Fruit fly (Drosophila melanogaster): ENCODE results near the gene CG6454.

CG6454 gene

dm6 chr3R:24369268-24369667, 20.3 kb downstream of the CG6454 start, which contains the start of gene CG13614:
TSS of gene CG13614 (plus strand) at chr3R:24369568.
- no peak for TF ChIP-seq Snoo (tag; optimal IDR thresholded peaks at IDR 0.05)
- no peak for TF ChIP-seq D1 (tag; optimal IDR thresholded peaks at IDR 0.05)
- TF ChIP-seq CG8301 (tag; optimal IDR thresholded peaks at IDR 0.05), result no peak
- no peak for TF ChIP-seq gl (tag; optimal IDR thresholded peaks at IDR 0.05)
- no peak for TF ChIP-seq fd96Ca (GFP tag; IDR thresholded peaks at IDR 0.05)
- no peak for TF ChIP-seq CG34367 (tag; optimal IDR thresholded peaks at IDR 0.05)
- TF ChIP-seq CG9948 (tag; optimal IDR thresholded peaks at IDR 0.05), result no peak

- no peak for TF ChIP-seq Pif1B (GFP tag; optimal IDR thresholded peaks at IDR 0.05)
- TF ChIP-seq D1 (tag; optimal IDR thresholded peaks at IDR 0.05), result no peak
- no peak for TF ChIP-seq Pif1A (GFP tag; optimal IDR thresholded peaks at IDR 0.05)
- no peak for TF ChIP-seq CG10348 (GFP tag; IDR thresholded peaks at IDR 0.05)
- TF ChIP-seq CG9948 (tag; optimal IDR thresholded peaks at IDR 0.05), result no peak
- no peak for TF ChIP-seq fd96Ca (GFP tag; IDR thresholded peaks at IDR 0.05)
- TF ChIP-seq CG14655 (GFP tag; optimal IDR thresholded peaks at IDR 0.05), result no peak
These were observed 23.7 kb downstream of the CG6454 start, which contains the start of gene CG17782 for dm6 chr3R:24372662-24373061. TSS of gene CG17782 (minus strand) at chr3R:24372762.

- TF ChIP-seq CG32121 (GFP tag; IDR thresholded peaks at IDR 0.05) (no peak), D1 (tag; optimal IDR thresholded peaks at IDR 0.05) (no peak), CG8301 (tag; optimal IDR thresholded peaks at IDR 0.05) (no peak), CG4496 (GFP tag; IDR thresholded peaks at IDR 0.05) (no peak), CG34367 (tag; optimal IDR thresholded peaks at IDR 0.05) (no peak), CG9948 (tag; optimal IDR thresholded peaks at IDR 0.05) (no peak), Ets98B (GFP tag; IDR thresholded peaks at IDR 0.05) (no peak), rn (GFP tag; IDR thresholded peaks at IDR 0.05) (no peak), Pif1B (GFP tag; optimal IDR thresholded peaks at IDR 0.05) (no peak), CG17806 (tag; optimal IDR thresholded peaks at IDR 0.05) (no peak), CG13204 (GFP tag; optimal IDR thresholded peaks at IDR 0.05) (no peak), fd96Ca (GFP tag; IDR thresholded peaks at IDR 0.05) (no peak), EcR (GFP tag; optimal IDR thresholded peaks at IDR 0.05) (no peak), CG8159 (tag; optimal IDR thresholded peaks at IDR 0.05) (no peak), CG12605 (GFP tag; IDR thresholded peaks at IDR 0.05) (no peak), Pif1A (GFP tag; optimal IDR thresholded peaks at IDR 0.05) (no peak), CG15710 (tag; optimal IDR thresholded peaks at IDR 0.05) (no peak), CG14655 (GFP tag; optimal IDR thresholded peaks at IDR 0.05) (no peak), Snoo (tag; optimal IDR thresholded peaks at IDR 0.05) (no peak), gl (tag; optimal IDR thresholded peaks at IDR 0.05) (no peak)
These were observed 26.6 kb downstream of the CG6454 start, which contains the start of gene CG17781 for dm6 chr3R:24375561-24375960. TSS of gene CG17781 (minus strand) at chr3R:24375661.

- TF ChIP-seq CG10348 (GFP tag; IDR thresholded peaks at IDR 0.05) (no peak), CG8159 (tag; optimal IDR thresholded peaks at IDR 0.05) (no peak), Pif1B (GFP tag; optimal IDR thresholded peaks at IDR 0.05) (no peak), CG8301 (tag; optimal IDR thresholded peaks at IDR 0.05) (no peak), CG9948 (tag; optimal IDR thresholded peaks at IDR 0.05) (no peak), CG15710 (tag; optimal IDR thresholded peaks at IDR 0.05) (no peak), rn (GFP tag; IDR thresholded peaks at IDR 0.05) (no peak), CG34367 (tag; optimal IDR thresholded peaks at IDR 0.05) (no peak), Snoo (tag; optimal IDR thresholded peaks at IDR 0.05) (no peak)
These were observed 27.6 kb downstream of the CG6454 start, which contains the start of gene CG33342 for dm6 chr3R:24376565-24376964. TSS of gene CG33342 (plus strand) at chr3R:24376865.

- TF ChIP-seq EcR (GFP tag; optimal IDR thresholded peaks at IDR 0.05) (no peak), fd96Ca (GFP tag; IDR thresholded peaks at IDR 0.05) (no peak), D1 (tag; optimal IDR thresholded peaks at IDR 0.05) (no peak), CG9948 (tag; optimal IDR thresholded peaks at IDR 0.05) (no peak), CG34367 (tag; optimal IDR thresholded peaks at IDR 0.05) (no peak), CG10348 (GFP tag; IDR thresholded peaks at IDR 0.05) (no peak), CG8301 (tag; optimal IDR thresholded peaks at IDR 0.05) (no peak), CG15710 (tag; optimal IDR thresholded peaks at IDR 0.05) (no peak), Pif1A (GFP tag; optimal IDR thresholded peaks at IDR 0.05) (no peak), CG8159 (tag; optimal IDR thresholded peaks at IDR 0.05) (no peak), CG13204 (GFP tag; optimal IDR thresholded peaks at IDR 0.05) (no peak), rn (GFP tag; IDR thresholded peaks at IDR 0.05) (no peak), CG14655 (GFP tag; optimal IDR thresholded peaks at IDR 0.05) (no peak), Pif1B (GFP tag; optimal IDR thresholded peaks at IDR 0.05) (no peak), Ets98B (GFP tag; IDR thresholded peaks at IDR 0.05) (no peak), CG32121 (GFP tag; IDR thresholded peaks at IDR 0.05) (no peak), CG17806 (tag; optimal IDR thresholded peaks at IDR 0.05) (no peak), Snoo (tag; optimal IDR thresholded peaks at IDR 0.05) (no peak), CG4496 (GFP tag; IDR thresholded peaks at IDR 0.05) (no peak)
These were observed 36.0 kb downstream of the CG6454 start, which contains the start of gene CG17780 for dm6 chr3R:24384952-24385351. TSS of gene CG17780 (minus strand) at chr3R:24385052.

dm6 chr3R:24386434-24386833, 37.5 kb downstream of the CG6454 start:
- TF ChIP-seq CG8301 (tag; optimal IDR thresholded peaks at IDR 0.05), result no peak
- TF ChIP-seq fd96Ca (GFP tag; IDR thresholded peaks at IDR 0.05), result no peak
- no peak for TF ChIP-seq CG32121 (GFP tag; IDR thresholded peaks at IDR 0.05)
- no peak for TF ChIP-seq CG4496 (GFP tag; IDR thresholded peaks at IDR 0.05)
- no peak for TF ChIP-seq CG13204 (GFP tag; optimal IDR thresholded peaks at IDR 0.05)
- TF ChIP-seq CG9948 (tag; optimal IDR thresholded peaks at IDR 0.05), result no peak
- no peak for TF ChIP-seq CG15710 (tag; optimal IDR thresholded peaks at IDR 0.05)
- TF ChIP-seq Pif1A (GFP tag; optimal IDR thresholded peaks at IDR 0.05), result no peak
- no peak for TF ChIP-seq Snoo (tag; optimal IDR thresholded peaks at IDR 0.05)
- TF ChIP-seq CG17806 (tag; optimal IDR thresholded peaks at IDR 0.05), result no peak
- no peak for TF ChIP-seq rn (GFP tag; IDR thresholded peaks at IDR 0.05)
- no peak for TF ChIP-seq D1 (tag; optimal IDR thresholded peaks at IDR 0.05)
